Fruit fly (Drosophila melanogaster): ENCODE data around the gene CG31848.
"Not testable (repeated sequence)": the region's sequence is repeated elsewhere in the genome, so short reads cannot be mapped to it uniquely, and the experiment has no call there.

CG31848 gene

dm6 chr2L:13215640-13216129, 50.0 kb downstream of the CG31848 start (continued):
- TF ChIP-seq Jarid2 (GFP tag; optimal IDR thresholded peaks at IDR 0.05) (peak; percentile 69), Camta (GFP tag; optimal IDR thresholded peaks at IDR 0.05) (peak; percentile 50), CG2120 (GFP tag; optimal IDR thresholded peaks at IDR 0.05) (peak; percentile 64), sob (GFP tag; IDR thresholded peaks at IDR 0.05) (peak; percentile 81), CHES-1-like (GFP tag; optimal IDR thresholded peaks at IDR 0.05) (peak; percentile 24), Ptx1 (GFP tag; IDR thresholded peaks at IDR 0.05) (peak; percentile 43; the same call in 1 of the 2 replicates), CG17361 (GFP tag; IDR thresholded peaks at IDR 0.05) (peak; percentile 52; the same call in 1 of the 3 replicates), Stat92E (GFP tag; optimal IDR thresholded peaks at IDR 0.05) (peak in 1 of 3 experiments; percentile 87), chm (GFP tag; IDR thresholded peaks at IDR 0.05) (peak; percentile 72; the same call in 1 of the 2 replicates), Hsf (GFP tag; optimal IDR thresholded peaks at IDR 0.05) (peak; percentile 44), CG16779 (GFP tag; IDR thresholded peaks at IDR 0.05) (peak; percentile 51; the same call in 1 of the 2 replicates), ERR (GFP tag; optimal IDR thresholded peaks at IDR 0.05) (peak; percentile 76), CG15696 (tag; optimal IDR thresholded peaks at IDR 0.05) (peak; percentile 73), CG32532 (GFP tag; IDR thresholded peaks at IDR 0.05) (peak; percentile 72), CG11247 (GFP tag; IDR thresholded peaks at IDR 0.05) (peak; percentile 70), CG12659 (GFP tag; optimal IDR thresholded peaks at IDR 0.05) (peak; percentile 41), Fer3 (tag; optimal IDR thresholded peaks at IDR 0.05) (peak; percentile 62), Awh (GFP tag; IDR thresholded peaks at IDR 0.05) (peak; percentile 62; the same call in 1 of the 2 replicates), Dbx (GFP tag; IDR thresholded peaks at IDR 0.05) (peak; percentile 86), Nf-YA (GFP tag; IDR thresholded peaks at IDR 0.05) (peak; percentile 68), CG3726 (GFP tag; IDR thresholded peaks at IDR 0.05) (peak; percentile 46; the same call in 1 of the 3 replicates), Taf1 (GFP tag; IDR thresholded peaks at IDR 0.05) (peak; percentile 46; the same call in 1 of the 2 replicates), CG4730 (GFP tag; IDR thresholded peaks at IDR 0.05) (peak; percentile 44; the same call in 1 of the 2 replicates), hkb (GFP tag; IDR thresholded peaks at IDR 0.05) (peak; percentile 75), gt (GFP tag; IDR thresholded peaks at IDR 0.05) (peak; percentile 44; the same call in 1 of the 2 replicates), Rx (GFP tag; IDR thresholded peaks at IDR 0.05) (0 out of 2 replicates have a peak, but pooled peaks have one; percentile 14), bbx (GFP tag; IDR thresholded peaks at IDR 0.05; ENCODE audit: partially characterized antibody) (peak; percentile 77), bab2 (GFP tag; optimal IDR thresholded peaks at IDR 0.05) (peak; percentile 14), CG3847 (GFP tag; IDR thresholded peaks at IDR 0.05) (0 out of 2 replicates have a peak, but pooled peaks have one; percentile 13), ci (GFP tag; IDR thresholded peaks at IDR 0.05) (peak; percentile 74), lbe (GFP tag; optimal IDR thresholded peaks at IDR 0.05) (peak; percentile 40), CG3281 (GFP tag; optimal IDR thresholded peaks at IDR 0.05) (peak; percentile 24), CG8944 (GFP tag; optimal IDR thresholded peaks at IDR 0.05) (peak; percentile 41), eyg (GFP tag; optimal IDR thresholded peaks at IDR 0.05) (peak; percentile 55), HLH4C (GFP tag; IDR thresholded peaks at IDR 0.05; ENCODE audit: partially characterized antibody) (peak; percentile 25; the same call in 1 of the 3 replicates), CG7987 (GFP tag; optimal IDR thresholded peaks at IDR 0.05) (peak; percentile 59), CG12942 (GFP tag; optimal IDR thresholded peaks at IDR 0.05) (peak; percentile 19), abd-A (tag; optimal IDR thresholded peaks at IDR 0.05) (peak; percentile 76), NC2α (GFP tag; optimal IDR thresholded peaks at IDR 0.05) (peak; percentile 53), Ets97D (GFP tag; optimal IDR thresholded peaks at IDR 0.05) (peak; percentile 33), CG31224 (GFP tag; IDR thresholded peaks at IDR 0.05) (peak; percentile 33; the same call in 1 of the 2 replicates), toy (GFP tag; IDR thresholded peaks at IDR 0.05) (0 out of 2 replicates have a peak, but pooled peaks have one; percentile 34), NfI (GFP tag; optimal IDR thresholded peaks at IDR 0.05) (peak; percentile 13), kay (GFP tag; optimal IDR thresholded peaks at IDR 0.05) (peak; percentile 88), gro (GFP tag; optimal IDR thresholded peaks at IDR 0.05) (peak; percentile 84), CG42726 (GFP tag; IDR thresholded peaks at IDR 0.05; ENCODE audit: partially characterized antibody) (peak; percentile 80), pros (GFP tag; optimal IDR thresholded peaks at IDR 0.05) (peak; percentile 98), CG17829 (tag; optimal IDR thresholded peaks at IDR 0.05) (peak; percentile 73), ken (GFP tag; IDR thresholded peaks at IDR 0.05) (peak; percentile 65; the same call in 2 of the 3 replicates)
- not testable (repeated sequence) for TF ChIP-seq hkb (optimal IDR thresholded peaks at IDR 0.05)
